Worm (Caenorhabditis elegans): ENCODE results near the gene atg-9.

DNA sequence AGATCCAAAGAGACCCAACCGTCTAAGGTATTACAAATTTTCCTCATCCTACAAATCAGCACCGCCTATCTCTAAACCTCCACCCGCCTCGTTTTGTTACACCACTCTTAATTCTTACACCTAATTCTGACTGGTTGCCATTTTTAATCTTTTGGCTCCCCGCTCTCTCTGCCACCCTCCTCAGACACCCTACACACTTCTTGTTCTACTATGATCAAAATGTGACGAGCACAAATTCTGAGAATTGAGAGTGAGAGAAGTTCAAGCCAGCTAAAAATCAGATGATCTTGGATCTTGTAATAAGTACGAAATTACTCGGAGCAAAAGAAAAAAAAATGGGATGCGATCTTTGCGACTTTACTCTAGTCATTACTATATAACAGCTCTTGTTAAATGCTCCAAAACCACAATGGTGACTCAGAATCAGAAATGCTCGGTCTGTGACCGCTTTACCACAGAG lies 55.1 kb downstream of the atg-9 start, which contains the start of gene nhr-252:
- TF ChIP-seq W03F9.2 (tag; optimal IDR thresholded peaks at IDR 0.05) (no peak), him-1 (tag; optimal IDR thresholded peaks at IDR 0.05) (no peak)
